ENCODE assay signal across 3 worm cellular contexts in genomic region chrII:14154357-14154756, ce11.
TF ChIP-seq lines count a peak whose summit lies in the region.

Gene Y48B6A.1, minus strand, starts transcription at chrII:14154373.

TF ChIP-seq in whole organism, L1 larva, 84 proteins besides CTCF, POLR2A, EP300 and RAD21 (continued from another document and continues in another):
- TF ChIP-seq tbx-2 (tag; optimal IDR thresholded peaks at IDR 0.05; lab: Kevin White, UChicago), result peak; percentile 94
- no peak for TF ChIP-seq ces-1 (GFP tag; optimal IDR thresholded peaks at IDR 0.05; lab: Kevin White, UChicago)
- TF ChIP-seq mef-2 (tag; optimal IDR thresholded peaks at IDR 0.05; lab: Kevin White, UChicago), result peak; percentile 10
- TF ChIP-seq lin-35 (GFP tag; optimal IDR thresholded peaks at IDR 0.05; lab: Kevin White, UChicago), result peak; percentile 93 to 95
- peak; percentile 90 for TF ChIP-seq nhr-237 (tag; optimal IDR thresholded peaks at IDR 0.05; lab: Kevin White, UChicago)
- no peak for TF ChIP-seq pqm-1 (tag; optimal IDR thresholded peaks at IDR 0.05; lab: Kevin White, UChicago)
- TF ChIP-seq nhr-76 (tag; optimal IDR thresholded peaks at IDR 0.05; lab: Kevin White, UChicago), result no peak
- TF ChIP-seq ceh-90 (tag; optimal IDR thresholded peaks at IDR 0.05; lab: Kevin White, UChicago), result peak; percentile 90
- TF ChIP-seq unc-30 (tag; optimal IDR thresholded peaks at IDR 0.05; lab: Kevin White, UChicago), result no peak
- peak; percentile 23 for TF ChIP-seq nhr-84 (tag; optimal IDR thresholded peaks at IDR 0.05; lab: Kevin White, UChicago)
- TF ChIP-seq egl-13 (tag; optimal IDR thresholded peaks at IDR 0.05; lab: Kevin White, UChicago), result peak; percentile 87
- TF ChIP-seq elt-2 (tag; optimal IDR thresholded peaks at IDR 0.05; lab: Kevin White, UChicago), result peak; percentile 49
- TF ChIP-seq lin-39 (tag; optimal IDR thresholded peaks at IDR 0.05; lab: Kevin White, UChicago), result peak; percentile 71
- peak; percentile 96 for TF ChIP-seq nhr-71 (tag; optimal IDR thresholded peaks at IDR 0.05; lab: Kevin White, UChicago)
- TF ChIP-seq alr-1 (tag; optimal IDR thresholded peaks at IDR 0.05; lab: Kevin White, UChicago; ENCODE audit: borderline replicate concordance), result no peak
- TF ChIP-seq hlh-4 (tag; optimal IDR thresholded peaks at IDR 0.05; lab: Kevin White, UChicago), result no peak
- peak in 5 of 6 experiments; percentile 71 to 100 (median 85) for TF ChIP-seq elt-3 (tag; optimal IDR thresholded peaks at IDR 0.05; lab: Kevin White, UChicago)
- peak; percentile 77 for TF ChIP-seq fos-1 (tag; optimal IDR thresholded peaks at IDR 0.05; lab: Kevin White, UChicago)
- TF ChIP-seq sox-4 (tag; optimal IDR thresholded peaks at IDR 0.05; lab: Kevin White, UChicago), result peak; percentile 71
- no peak for TF ChIP-seq C34B4.2 (tag; optimal IDR thresholded peaks at IDR 0.05; lab: Kevin White, UChicago)
- peak; percentile 96 for TF ChIP-seq snu-23 (GFP tag; optimal IDR thresholded peaks at IDR 0.05; lab: Kevin White, UChicago)
- TF ChIP-seq fkh-8 (tag; optimal IDR thresholded peaks at IDR 0.05; lab: Kevin White, UChicago), result peak; percentile 97
- TF ChIP-seq ceh-88 (GFP tag; IDR thresholded peaks at IDR 0.05; lab: Robert Waterston, UW), result peak; percentile 79
- TF ChIP-seq sptf-1 (tag; optimal IDR thresholded peaks at IDR 0.05; lab: Kevin White, UChicago), result no peak
- TF ChIP-seq unc-130 (tag; optimal IDR thresholded peaks at IDR 0.05; lab: Kevin White, UChicago), result peak; percentile 99
- TF ChIP-seq unc-98 (GFP tag; IDR thresholded peaks at IDR 0.05; lab: Robert Waterston, UW), result peak; percentile 92
- TF ChIP-seq zag-1 (tag; optimal IDR thresholded peaks at IDR 0.05; lab: Kevin White, UChicago), result no peak
- peak; percentile 8 to 63 for TF ChIP-seq egl-27 (tag; optimal IDR thresholded peaks at IDR 0.05; lab: Kevin White, UChicago)
- peak; percentile 99 for TF ChIP-seq lin-15B (tag; optimal IDR thresholded peaks at IDR 0.05; lab: Kevin White, UChicago)
- TF ChIP-seq nhr-20 (tag; optimal IDR thresholded peaks at IDR 0.05; lab: Kevin White, UChicago), result peak; percentile 90
- TF ChIP-seq hpl-2 (GFP tag; optimal IDR thresholded peaks at IDR 0.05; lab: Kevin White, UChicago), result peak; percentile 82
- TF ChIP-seq rnt-1 (tag; optimal IDR thresholded peaks at IDR 0.05; lab: Kevin White, UChicago), result peak; percentile 99
- peak; percentile 44 for TF ChIP-seq aha-1 (tag; optimal IDR thresholded peaks at IDR 0.05; lab: Kevin White, UChicago)
- TF ChIP-seq fkh-4 (tag; optimal IDR thresholded peaks at IDR 0.05; lab: Kevin White, UChicago; ENCODE audit: borderline replicate concordance), result peak; percentile 92
- TF ChIP-seq ceh-8 (GFP tag; optimal IDR thresholded peaks at IDR 0.05; lab: Kevin White, UChicago), result peak; percentile 30
- no peak for TF ChIP-seq efl-3 (GFP tag; optimal IDR thresholded peaks at IDR 0.05; lab: Kevin White, UChicago)
- no peak for TF ChIP-seq nhr-12 (tag; optimal IDR thresholded peaks at IDR 0.05; lab: Kevin White, UChicago)
- peak; percentile 90 for TF ChIP-seq swsn-7 (tag; optimal IDR thresholded peaks at IDR 0.05; lab: Kevin White, UChicago)
- peak; percentile 87 for TF ChIP-seq blmp-1 (tag; optimal IDR thresholded peaks at IDR 0.05; lab: Kevin White, UChicago)
- peak; percentile 30 for TF ChIP-seq sup-37 (GFP tag; optimal IDR thresholded peaks at IDR 0.05; lab: Kevin White, UChicago)
- peak; percentile 88 for TF ChIP-seq aly-2 (tag; optimal IDR thresholded peaks at IDR 0.05; lab: Kevin White, UChicago)
- TF ChIP-seq mdl-1 (tag; optimal IDR thresholded peaks at IDR 0.05; lab: Kevin White, UChicago), result peak in 1 of 2 experiments; percentile 88
- peak; percentile 98 to 99 for TF ChIP-seq lsy-2 (tag; optimal IDR thresholded peaks at IDR 0.05; lab: Kevin White, UChicago)
- TF ChIP-seq fkh-10 (GFP tag; optimal IDR thresholded peaks at IDR 0.05; lab: Kevin White, UChicago), result peak; percentile 66

TF ChIP-seq in whole organism, L3 larva, 47 proteins besides CTCF, POLR2A, EP300 and RAD21 (continued from another document):
- peak; percentile 97 for TF ChIP-seq snpc-4 (tag; optimal IDR thresholded peaks at IDR 0.05; lab: Kevin White, UChicago)
- TF ChIP-seq pqm-1 (tag; optimal IDR thresholded peaks at IDR 0.05; lab: Kevin White, UChicago), result peak; percentile 82
- TF ChIP-seq nhr-11 (tag; optimal IDR thresholded peaks at IDR 0.05; lab: Kevin White, UChicago), result peak; percentile 84
- TF ChIP-seq ztf-11 (tag; optimal IDR thresholded peaks at IDR 0.05; lab: Kevin White, UChicago), result no peak
- no peak for TF ChIP-seq fkh-2 (tag; optimal IDR thresholded peaks at IDR 0.05; lab: Kevin White, UChicago)
- TF ChIP-seq lsy-12 (tag; optimal IDR thresholded peaks at IDR 0.05; lab: Kevin White, UChicago), result peak; percentile 88
- TF ChIP-seq nhr-77 (tag; optimal IDR thresholded peaks at IDR 0.05; lab: Kevin White, UChicago), result peak; percentile 91
- no peak for TF ChIP-seq nhr-67 (tag; optimal IDR thresholded peaks at IDR 0.05; lab: Kevin White, UChicago)
- peak; percentile 15 for TF ChIP-seq ceh-16 (tag; optimal IDR thresholded peaks at IDR 0.05; lab: Kevin White, UChicago)
- peak; percentile 73 for TF ChIP-seq ceh-28 (tag; optimal IDR thresholded peaks at IDR 0.05; lab: Kevin White, UChicago)
- no peak for TF ChIP-seq mml-1 (tag; optimal IDR thresholded peaks at IDR 0.05; lab: Kevin White, UChicago)
- peak; percentile 96 for TF ChIP-seq lin-39 (tag; optimal IDR thresholded peaks at IDR 0.05; lab: Kevin White, UChicago)
- TF ChIP-seq R02D3.7 (tag; optimal IDR thresholded peaks at IDR 0.05; lab: Kevin White, UChicago), result peak; percentile 82
- TF ChIP-seq nhr-25 (tag; optimal IDR thresholded peaks at IDR 0.05; lab: Kevin White, UChicago), result peak; percentile 96
- peak; percentile 55 for TF ChIP-seq tbx-2 (tag; optimal IDR thresholded peaks at IDR 0.05; lab: Kevin White, UChicago)
- no peak for TF ChIP-seq sea-2 (GFP tag; optimal IDR thresholded peaks at IDR 0.05; lab: Kevin White, UChicago)
- peak; percentile 95 for TF ChIP-seq nhr-43 (tag; optimal IDR thresholded peaks at IDR 0.05; lab: Kevin White, UChicago; ENCODE audit: poor library complexity, severe bottlenecking)
- TF ChIP-seq ztf-4 (tag; optimal IDR thresholded peaks at IDR 0.05; lab: Kevin White, UChicago), result no peak
- TF ChIP-seq elt-3 (tag; optimal IDR thresholded peaks at IDR 0.05; lab: Kevin White, UChicago), result peak in 1 of 3 experiments; percentile 85
- TF ChIP-seq unc-39 (tag; optimal IDR thresholded peaks at IDR 0.05; lab: Kevin White, UChicago), result no peak
- peak; percentile 95 for TF ChIP-seq nhr-23 (tag; optimal IDR thresholded peaks at IDR 0.05; lab: Kevin White, UChicago)
- peak; percentile 12 for TF ChIP-seq mdl-1 (tag; optimal IDR thresholded peaks at IDR 0.05; lab: Kevin White, UChicago)
- peak; percentile 18 for TF ChIP-seq zag-1 (tag; optimal IDR thresholded peaks at IDR 0.05; lab: Kevin White, UChicago)
- TF ChIP-seq ama-1 (optimal IDR thresholded peaks at IDR 0.05; lab: Kevin White, UChicago), result peak; percentile 88
- TF ChIP-seq egl-27 (tag; optimal IDR thresholded peaks at IDR 0.05; lab: Kevin White, UChicago), result no peak
- TF ChIP-seq ceh-9 (tag; optimal IDR thresholded peaks at IDR 0.05; lab: Kevin White, UChicago), result no peak
- TF ChIP-seq ceh-82 (tag; optimal IDR thresholded peaks at IDR 0.05; lab: Kevin White, UChicago), result peak; percentile 50
- peak; percentile 90 for TF ChIP-seq egl-5 (tag; optimal IDR thresholded peaks at IDR 0.05; lab: Kevin White, UChicago)

TF ChIP-seq in whole organism, young adult, 124 proteins besides CTCF, POLR2A, EP300 and RAD21 (continued from another document and continues in another):
- TF ChIP-seq somi-1 (GFP tag; optimal IDR thresholded peaks at IDR 0.05; lab: Kevin White, UChicago) (peak; percentile 32), Y53G8AR.9 (GFP tag; conservative IDR thresholded peaks at IDR 0.05; lab: Robert Waterston, UW) (peak; percentile 93), F10E7.11 (tag; optimal IDR thresholded peaks at IDR 0.05; lab: Kevin White, UChicago) (no peak), cebp-1 (GFP tag; IDR thresholded peaks at IDR 0.05; lab: Robert Waterston, UW) (peak; percentile 81), cebp-1 (tag; optimal IDR thresholded peaks at IDR 0.05; lab: Kevin White, UChicago) (peak; percentile 88), bed-2 (GFP tag; IDR thresholded peaks at IDR 0.05; lab: Robert Waterston, UW) (peak; percentile 80; the same call in 1 of the 2 replicates), B0336.3 (GFP tag; IDR thresholded peaks at IDR 0.05; lab: Robert Waterston, UW) (peak; percentile 62; the same call in 1 of the 2 replicates), xnd-1 (tag; optimal IDR thresholded peaks at IDR 0.05; lab: Kevin White, UChicago) (peak; percentile 35), hsf-1 (GFP tag; IDR thresholded peaks at IDR 0.05; lab: Robert Waterston, UW) (peak; percentile 49; the same call in 1 of the 2 replicates), mel-28 (tag; optimal IDR thresholded peaks at IDR 0.05; lab: Kevin White, UChicago; ENCODE audit: borderline replicate concordance) (no peak), madf-6 (GFP tag; IDR thresholded peaks at IDR 0.05; lab: Robert Waterston, UW) (peak; percentile 80), aptf-3 (GFP tag; IDR thresholded peaks at IDR 0.05; lab: Robert Waterston, UW) (no peak), madf-10 (tag; optimal IDR thresholded peaks at IDR 0.05; lab: Kevin White, UChicago) (peak; percentile 78), aptf-2 (GFP tag; conservative IDR thresholded peaks at IDR 0.05; lab: Robert Waterston, UW) (peak; percentile 88), F57A8.1 (GFP tag; optimal IDR thresholded peaks at IDR 0.05; lab: Kevin White, UChicago) (peak; percentile 36), K12H6.12 (tag; optimal IDR thresholded peaks at IDR 0.05; lab: Kevin White, UChicago) (peak; percentile 91), nhr-179 (tag; optimal IDR thresholded peaks at IDR 0.05; lab: Kevin White, UChicago) (no peak), chd-7 (tag; optimal IDR thresholded peaks at IDR 0.05; lab: Kevin White, UChicago) (peak; percentile 30), attf-3 (GFP tag; conservative IDR thresholded peaks at IDR 0.05; lab: Robert Waterston, UW) (peak; percentile 66), ceh-91 (GFP tag; IDR thresholded peaks at IDR 0.05; lab: Robert Waterston, UW) (peak; percentile 87), nfyb-1 (GFP tag; IDR thresholded peaks at IDR 0.05; lab: Robert Waterston, UW) (0 out of 2 replicates have a peak, but pooled peaks have one; percentile 40), lin-35 (GFP tag; optimal IDR thresholded peaks at IDR 0.05; lab: Kevin White, UChicago) (peak in 2 of 3 experiments; percentile 39 to 90), let-607 (tag; optimal IDR thresholded peaks at IDR 0.05; lab: Kevin White, UChicago) (peak; percentile 42 to 69), ceh-40 (GFP tag; IDR thresholded peaks at IDR 0.05; lab: Robert Waterston, UW) (no peak), lin-54 (GFP tag; optimal IDR thresholded peaks at IDR 0.05; lab: Kevin White, UChicago) (peak; percentile 87), ceh-27 (GFP tag; optimal IDR thresholded peaks at IDR 0.05; lab: Kevin White, UChicago) (peak; percentile 96), egl-18 (GFP tag; IDR thresholded peaks at IDR 0.05; lab: Robert Waterston, UW) (no peak), lir-1 (GFP tag; conservative IDR thresholded peaks at IDR 0.05; lab: Robert Waterston, UW) (peak; percentile 81), tbp1 (GFP tag; optimal IDR thresholded peaks at IDR 0.05; lab: Kevin White, UChicago) (peak; percentile 67), snpc-4 (GFP tag; optimal IDR thresholded peaks at IDR 0.05; lab: Kevin White, UChicago) (peak; percentile 49), snpc-4 (tag; optimal IDR thresholded peaks at IDR 0.05; lab: Kevin White, UChicago) (peak; percentile 73 to 90 (median 78)), lin-26 (GFP tag; IDR thresholded peaks at IDR 0.05; lab: Robert Waterston, UW) (no peak), hmg-1.2 (GFP tag; IDR thresholded peaks at IDR 0.05; lab: Robert Waterston, UW) (peak; percentile 76), F55B11.4 (tag; optimal IDR thresholded peaks at IDR 0.05; lab: Kevin White, UChicago; ENCODE audit: borderline replicate concordance, insufficient read depth) (no peak), hlh-26 (GFP tag; conservative IDR thresholded peaks at IDR 0.05; lab: Robert Waterston, UW) (no peak), akir-1 (GFP tag; optimal IDR thresholded peaks at IDR 0.05; lab: Kevin White, UChicago) (no peak), Y67H2A.10 (GFP tag; conservative IDR thresholded peaks at IDR 0.05; lab: Robert Waterston, UW) (peak; percentile 76), nhr-90 (tag; optimal IDR thresholded peaks at IDR 0.05; lab: Kevin White, UChicago) (no peak), ceh-79 (tag; optimal IDR thresholded peaks at IDR 0.05; lab: Kevin White, UChicago) (no peak), hlh-12 (tag; optimal IDR thresholded peaks at IDR 0.05; lab: Kevin White, UChicago) (no peak), zim-3 (tag; optimal IDR thresholded peaks at IDR 0.05; lab: Kevin White, UChicago) (peak; percentile 43), T07F8.4 (tag; optimal IDR thresholded peaks at IDR 0.05; lab: Kevin White, UChicago) (no peak), ztf-22 (GFP tag; optimal IDR thresholded peaks at IDR 0.05; lab: Kevin White, UChicago) (no peak), F23B12.7 (tag; optimal IDR thresholded peaks at IDR 0.05; lab: Kevin White, UChicago; ENCODE audit: insufficient read depth) (peak; percentile 93), C06A6.2 (GFP tag; conservative IDR thresholded peaks at IDR 0.05; lab: Robert Waterston, UW) (no peak; the same call in 1 of the 2 replicates), Y56A3A.18 (GFP tag; IDR thresholded peaks at IDR 0.05; lab: Robert Waterston, UW) (0 out of 2 replicates have a peak, but pooled peaks have one; percentile 23), egl-44 (GFP tag; IDR thresholded peaks at IDR 0.05; lab: Robert Waterston, UW) (0 out of 2 replicates have a peak, but pooled peaks have one; percentile 46), dpl-1 (GFP tag; optimal IDR thresholded peaks at IDR 0.05; lab: Kevin White, UChicago) (peak; percentile 65), F37B4.10 (GFP tag; IDR thresholded peaks at IDR 0.05; lab: Robert Waterston, UW) (no peak), B0019.2 (GFP tag; conservative IDR thresholded peaks at IDR 0.05; lab: Robert Waterston, UW) (peak; percentile 79), unc-62 (GFP tag; optimal IDR thresholded peaks at IDR 0.05; lab: Kevin White, UChicago) (no peak), nhr-27 (tag; optimal IDR thresholded peaks at IDR 0.05; lab: Kevin White, UChicago) (no peak), D2030.7 (GFP tag; IDR thresholded peaks at IDR 0.05; lab: Robert Waterston, UW) (peak; percentile 95), snpc-1.1 (tag; optimal IDR thresholded peaks at IDR 0.05; lab: Kevin White, UChicago; ENCODE audit: insufficient read depth) (peak; percentile 64), F52B5.7 (tag; optimal IDR thresholded peaks at IDR 0.05; lab: Kevin White, UChicago) (peak; percentile 7), ekl-4 (GFP tag; IDR thresholded peaks at IDR 0.05; lab: Robert Waterston, UW) (peak; percentile 89), madf-3 (GFP tag; IDR thresholded peaks at IDR 0.05; lab: Robert Waterston, UW) (peak; percentile 99), sptf-2 (GFP tag; optimal IDR thresholded peaks at IDR 0.05; lab: Kevin White, UChicago) (peak; percentile 53), attf-5 (GFP tag; optimal IDR thresholded peaks at IDR 0.05; lab: Kevin White, UChicago) (peak; percentile 98), ztf-6 (GFP tag; IDR thresholded peaks at IDR 0.05; lab: Robert Waterston, UW) (peak; percentile 88), let-526 (GFP tag; IDR thresholded peaks at IDR 0.05; lab: Robert Waterston, UW) (peak; percentile 91), ztf-3 (GFP tag; optimal IDR thresholded peaks at IDR 0.05; lab: Kevin White, UChicago) (no peak), pha-4 (tag; optimal IDR thresholded peaks at IDR 0.05; lab: Kevin White, UChicago) (peak; percentile 29), snpc-3.4 (tag; optimal IDR thresholded peaks at IDR 0.05; lab: Kevin White, UChicago) (peak; percentile 79), lin-40 (tag; optimal IDR thresholded peaks at IDR 0.05; lab: Kevin White, UChicago) (peak; percentile 82), egrh-3 (GFP tag; IDR thresholded peaks at IDR 0.05; lab: Robert Waterston, UW) (peak; percentile 82), bed-1 (GFP tag; IDR thresholded peaks at IDR 0.05; lab: Robert Waterston, UW) (no peak), attf-6 (GFP tag; IDR thresholded peaks at IDR 0.05; lab: Robert Waterston, UW) (0 out of 2 replicates have a peak, but pooled peaks have one; percentile 32)
